Worm (Caenorhabditis elegans): ENCODE data around the gene glb-14.

glb-14 gene

DNA sequence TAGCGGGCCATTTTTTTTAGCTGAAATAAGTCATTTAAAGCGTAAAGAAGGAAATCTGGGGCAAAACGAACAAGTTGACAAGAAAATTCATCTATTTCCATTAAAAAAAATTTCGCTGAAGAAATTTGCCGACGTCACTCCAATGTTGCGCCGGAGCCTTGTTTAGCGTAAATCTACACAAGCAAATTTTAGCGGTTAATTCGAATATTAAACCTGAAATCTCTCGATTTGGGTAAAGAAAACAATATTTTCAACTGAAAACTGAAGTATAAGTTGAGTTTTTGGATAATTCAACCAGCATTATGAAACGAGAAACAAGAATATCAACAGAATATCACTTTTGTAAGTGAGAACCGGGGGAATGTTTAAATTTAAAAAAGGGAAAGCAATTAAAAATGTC, 33.6 kb upstream of the glb-14 start, which contains the start of gene F28F8.9 (continued):
- TF ChIP-seq dpl-1 (GFP tag; optimal IDR thresholded peaks at IDR 0.05) (peak; percentile 91 to 96 (median 93)), alr-1 (tag; optimal IDR thresholded peaks at IDR 0.05; ENCODE audit: borderline replicate concordance) (no peak), lin-14 (GFP tag; optimal IDR thresholded peaks at IDR 0.05) (no peak), mep-1 (tag; optimal IDR thresholded peaks at IDR 0.05) (no peak), F16B12.6 (tag; optimal IDR thresholded peaks at IDR 0.05) (peak; percentile 4), nhr-11 (tag; optimal IDR thresholded peaks at IDR 0.05) (no peak), lin-35 (GFP tag; optimal IDR thresholded peaks at IDR 0.05) (peak; percentile 95 to 98), tlp-1 (tag; optimal IDR thresholded peaks at IDR 0.05) (no peak), snpc-4 (tag; optimal IDR thresholded peaks at IDR 0.05) (peak; percentile 40), sptf-1 (tag; optimal IDR thresholded peaks at IDR 0.05) (no peak), ceh-8 (GFP tag; optimal IDR thresholded peaks at IDR 0.05) (no peak), C04F5.9 (tag; optimal IDR thresholded peaks at IDR 0.05) (no peak), unc-98 (GFP tag; IDR thresholded peaks at IDR 0.05) (no peak), fkh-10 (GFP tag; optimal IDR thresholded peaks at IDR 0.05) (no peak), unc-86 (tag; optimal IDR thresholded peaks at IDR 0.05) (no peak), lir-3 (tag; optimal IDR thresholded peaks at IDR 0.05; ENCODE audit: poor library complexity) (no peak), blmp-1 (tag; optimal IDR thresholded peaks at IDR 0.05) (peak; percentile 53), nhr-90 (tag; optimal IDR thresholded peaks at IDR 0.05; ENCODE audit: poor library complexity) (peak; percentile 40), ets-5 (GFP tag; IDR thresholded peaks at IDR 0.05) (no peak), jun-1 (tag; optimal IDR thresholded peaks at IDR 0.05) (no peak), zag-1 (tag; optimal IDR thresholded peaks at IDR 0.05) (no peak), hlh-4 (tag; optimal IDR thresholded peaks at IDR 0.05) (no peak), egl-27 (tag; optimal IDR thresholded peaks at IDR 0.05) (no peak), lsy-2 (tag; optimal IDR thresholded peaks at IDR 0.05) (peak; percentile 67 to 80), isw-1 (GFP tag; IDR thresholded peaks at IDR 0.05) (peak; percentile 40), fkh-4 (tag; optimal IDR thresholded peaks at IDR 0.05; ENCODE audit: borderline replicate concordance) (no peak), ztf-11 (tag; optimal IDR thresholded peaks at IDR 0.05) (no peak)

ce11 chrV:15577395-15577896, 32.7 kb upstream of the glb-14 start, which contains the start of gene atx-3:
Gene atx-3 (minus strand): TSS chrV:15577445.
- TF ChIP-seq nhr-11 (tag; optimal IDR thresholded peaks at IDR 0.05) (no peak), lin-13 (GFP tag; optimal IDR thresholded peaks at IDR 0.05) (no peak), tbx-2 (tag; optimal IDR thresholded peaks at IDR 0.05) (no peak), C34B4.2 (tag; optimal IDR thresholded peaks at IDR 0.05) (no peak), elt-3 (tag; optimal IDR thresholded peaks at IDR 0.05) (peak in 1 of 6 experiments; percentile 19), lin-39 (tag; optimal IDR thresholded peaks at IDR 0.05) (no peak), vab-15 (tag; optimal IDR thresholded peaks at IDR 0.05) (no peak), blmp-1 (tag; optimal IDR thresholded peaks at IDR 0.05) (peak; percentile 56), efl-1 (optimal IDR thresholded peaks at IDR 0.05) (no peak), efl-1 (GFP tag; optimal IDR thresholded peaks at IDR 0.05 in 1 of 2) (peak in 1 of 2 experiments; percentile 4), ztf-4 (tag; optimal IDR thresholded peaks at IDR 0.05) (no peak), nhr-85 (tag) (peak; percentile 54)

DNA sequence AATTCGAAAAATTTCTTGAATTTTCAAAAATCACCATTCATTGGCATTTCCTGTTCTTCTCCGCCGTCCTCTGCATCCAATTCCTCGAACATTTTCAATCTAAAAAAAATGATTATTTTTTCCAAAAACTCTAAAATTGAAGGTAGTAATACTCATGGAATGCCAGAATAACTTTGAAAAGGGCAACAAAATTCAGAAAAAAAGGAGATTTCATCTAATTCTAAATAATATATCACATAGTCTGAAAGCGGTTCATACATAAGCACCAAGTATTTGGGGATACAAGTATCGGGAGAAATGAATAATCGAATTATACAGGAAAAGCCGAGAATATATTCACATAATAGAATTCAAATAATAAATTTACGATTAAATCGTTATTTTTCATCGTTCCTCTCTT, 30.5 kb upstream of the glb-14 start, which contains the start of gene mdt-28:
Gene mdt-28, minus strand, starts transcription at position 101 of the 400 bp plus-strand sequence.
- TF ChIP-seq hlh-17 (GFP tag; optimal IDR thresholded peaks at IDR 0.05; ENCODE audit: borderline replicate concordance): no peak
- no peak for TF ChIP-seq lin-35 (GFP tag; optimal IDR thresholded peaks at IDR 0.05)
- TF ChIP-seq C16A3.4 (tag; optimal IDR thresholded peaks at IDR 0.05): no peak

Data from whole organism, L1 larva.